Worm (Caenorhabditis elegans) whole organism, L1 larva: ENCODE results near the gene dod-24.

Experiments used
- ceh-8 ChIP-seq: fragments of 200-800 bp; sonication (Bioruptor generic); optimal IDR thresholded peaks from 2 replicates; lab custom pipeline; 2018; ENCODE audit warnings: mild to moderate bottlenecking, missing genetic modification characterization, moderate library complexity, missing compliant biosample characterization
- lin-13 ChIP-seq: fragments of 150-350 bp; optimal IDR thresholded peaks from 2 replicates; lab custom pipeline; 2014; ENCODE audit warnings: missing biosample characterization, missing genetic modification reagents, missing genetic modification characterization

ce11 chrIV:12914532-12915019 lies 26.6 kb downstream of the dod-24 start, which contains the start of gene irg-6:
- TF ChIP-seq lin-13 (GFP tag; lab: Kevin White, UChicago) (no peak), ceh-8 (GFP tag; lab: Kevin White, UChicago) (no peak)
